Worm (Caenorhabditis elegans) whole organism, young adult: ENCODE results near the gene clec-43.

Source experiments
- T26A5.8 ChIP-seq: sonication (generic microtip); optimal IDR thresholded peaks from 2 replicates; lab custom pipeline; 2016; ENCODE audit warnings: missing genetic modification characterization, missing compliant biosample characterization
- ama-1 ChIP-seq, 3 experiments: fragments of 150-350 bp in 1 of 3; sonication (generic microtip) in 2 of 3; optimal IDR thresholded peaks; 2 replicates each; lab custom pipeline; 2014 to 2018; ENCODE audit warnings: missing biosample characterization in 2 of 3, missing genetic modification characterization in 2 of 3, missing genetic modification reagents in 2 of 3
- aptf-2 ChIP-seq: fragments of 200-800 bp; sonication (Bioruptor generic); conservative IDR thresholded peaks from 2 replicates; pipeline ENCODE4 v1.3.6; 2022; ENCODE audit warnings: missing genetic modification reagents, missing genetic modification characterization, missing compliant biosample characterization
- him-1 ChIP-seq: sonication (generic microtip); optimal IDR thresholded peaks from 2 replicates; lab custom pipeline; 2016; ENCODE audit warnings: missing genotype, missing genetic modification reagents, missing genetic modification characterization, missing compliant biosample characterization
- tlf-1 ChIP-seq: fragments of 200-800 bp; sonication (Bioruptor generic); optimal IDR thresholded peaks from 2 replicates; lab custom pipeline; 2018; ENCODE audit warnings: mild to moderate bottlenecking, missing genetic modification characterization, missing compliant biosample characterization
- unc-62 ChIP-seq: fragments of 150-350 bp; optimal IDR thresholded peaks from 2 replicates; lab custom pipeline; 2014; ENCODE audit warnings: missing biosample characterization, missing genetic modification reagents, missing genetic modification characterization
- zim-3 ChIP-seq: sonication (generic microtip); optimal IDR thresholded peaks from 2 replicates; lab custom pipeline; 2017; ENCODE audit warnings: mild to moderate bottlenecking, missing genetic modification characterization, moderate library complexity, missing compliant biosample characterization
- ztf-26 ChIP-seq: sonication (generic microtip); optimal IDR thresholded peaks from 2 replicates; lab custom pipeline; 2017; ENCODE audit warnings: missing genetic modification characterization, missing compliant biosample characterization
- ztf-3 ChIP-seq: fragments of 200-800 bp; sonication (Bioruptor generic); optimal IDR thresholded peaks from 2 replicates; lab custom pipeline; 2018; ENCODE audit warnings: mild to moderate bottlenecking, missing genetic modification characterization, missing compliant biosample characterization

- no peak for TF ChIP-seq ztf-26
- TF ChIP-seq zim-3 (tag; lab: Kevin White, UChicago) = no peak
- no peak for TF ChIP-seq unc-62 (GFP tag; lab: Kevin White, UChicago)
- TF ChIP-seq aptf-2 (GFP tag; lab: Robert Waterston, UW) = no peak
- no peak for TF ChIP-seq T26A5.8 (tag; lab: Kevin White, UChicago)
- no peak for TF ChIP-seq ama-1 (optimal IDR thresholded peaks at IDR 0.05; lab: Kevin White, UChicago)
- no peak for TF ChIP-seq ama-1 (GFP tag; optimal IDR thresholded peaks at IDR 0.05; lab: Kevin White, UChicago)
- TF ChIP-seq him-1 (tag; lab: Kevin White, UChicago) = no peak
- TF ChIP-seq ztf-3 (GFP tag; lab: Kevin White, UChicago) = no peak
- TF ChIP-seq tlf-1 = no peak
Observed at ce11 chrII:961961-962360, 18.1 kb downstream of the clec-43 start, which contains the start of gene C32B5.13.
